Worm (Caenorhabditis elegans) whole organism, midembryonic: ENCODE measurements around the gene tasp-1.

Experiments
- T22C8.4 ChIP-seq: fragments of 200-800 bp; sonication (Bioruptor generic); IDR thresholded peaks from 2 replicates; pipeline ENCODE4 v1.3.6; 2022; ENCODE audit warnings: missing genetic modification characterization, missing compliant biosample characterization
- cog-1 ChIP-seq: sonication (generic microtip); optimal IDR thresholded peaks from 2 replicates; lab custom pipeline; 2016; ENCODE audit warnings: missing genetic modification characterization, missing compliant biosample characterization
- klf-2 ChIP-seq: fragments of 200-800 bp; sonication (Bioruptor generic); conservative IDR thresholded peaks from 2 replicates; pipeline ENCODE4 v1.3.6; 2022; ENCODE audit warnings: missing genetic modification reagents, missing genetic modification characterization, missing compliant biosample characterization
- med-1 ChIP-seq: sonication (generic microtip); optimal IDR thresholded peaks from 2 replicates; lab custom pipeline; 2017; ENCODE audit warnings: missing genetic modification characterization, mild to moderate bottlenecking, missing compliant biosample characterization, antibody characterized with exemption, missing genetic modification reagents; ENCODE audit not compliant: insufficient read depth
- ref-1 ChIP-seq: fragments of 200-800 bp; sonication (Bioruptor generic); conservative IDR thresholded peaks from 2 replicates; pipeline ENCODE4 v1.3.6; 2022; ENCODE audit warnings: missing genetic modification reagents, missing genetic modification characterization, missing compliant biosample characterization
- tab-1 ChIP-seq: fragments of 200-800 bp; sonication (Bioruptor generic); IDR thresholded peaks from 2 replicates; pipeline ENCODE4 v1.3.6; 2022; ENCODE audit warnings: missing genetic modification characterization, missing compliant biosample characterization
- ztf-23 ChIP-seq: fragments of 200-800 bp; sonication (Bioruptor generic); IDR thresholded peaks from 2 replicates; pipeline ENCODE4 v1.3.6; 2022; ENCODE audit warnings: missing genetic modification reagents, missing genetic modification characterization, missing compliant biosample characterization
- ztf-29 ChIP-seq: fragments of 200-800 bp; sonication (Bioruptor generic); IDR thresholded peaks from 2 replicates; pipeline ENCODE4 v1.3.6; 2022; ENCODE audit warnings: missing genetic modification reagents, missing genetic modification characterization, missing compliant biosample characterization

ce11 chrIII:10714541-10714940 is 44.6 kb upstream of the tasp-1 start:
- TF ChIP-seq med-1 (GFP tag; lab: Kevin White, UChicago) (no peak), ztf-29 (GFP tag; lab: Robert Waterston, UW) (no peak), tab-1 (GFP tag; lab: Robert Waterston, UW) (no peak), ref-1 (GFP tag; lab: Robert Waterston, UW) (no peak), klf-2 (no peak), cog-1 (no peak), ztf-23 (GFP tag; lab: Robert Waterston, UW) (no peak), T22C8.4 (GFP tag; lab: Robert Waterston, UW) (no peak)
